Worm (Caenorhabditis elegans) whole organism, midembryonic: ENCODE results near the gene F55C12.19.
"Not testable (repeated sequence)": the region's sequence is repeated elsewhere in the genome, so short reads cannot be mapped to it uniquely, and the experiment has no call there.

Source experiments
- T22C8.4 ChIP-seq: fragments of 200-800 bp; sonication (Bioruptor generic); IDR thresholded peaks from 2 replicates; pipeline ENCODE4 v1.3.6; 2022; ENCODE audit warnings: missing genetic modification characterization, missing compliant biosample characterization
- cog-1 ChIP-seq: sonication (generic microtip); optimal IDR thresholded peaks from 2 replicates; lab custom pipeline; 2016; ENCODE audit warnings: missing genetic modification characterization, missing compliant biosample characterization
- flt-1 ChIP-seq: fragments of 200-800 bp; sonication (Bioruptor generic); IDR thresholded peaks from 2 replicates; pipeline ENCODE4 v1.3.6; 2022; ENCODE audit warnings: missing genetic modification characterization, missing compliant biosample characterization
- klf-2 ChIP-seq: fragments of 200-800 bp; sonication (Bioruptor generic); conservative IDR thresholded peaks from 2 replicates; pipeline ENCODE4 v1.3.6; 2022; ENCODE audit warnings: missing genetic modification reagents, missing genetic modification characterization, missing compliant biosample characterization
- med-1 ChIP-seq: sonication (generic microtip); optimal IDR thresholded peaks from 2 replicates; lab custom pipeline; 2017; ENCODE audit warnings: missing genetic modification characterization, mild to moderate bottlenecking, missing compliant biosample characterization, antibody characterized with exemption, missing genetic modification reagents; ENCODE audit not compliant: insufficient read depth
- ref-1 ChIP-seq: fragments of 200-800 bp; sonication (Bioruptor generic); conservative IDR thresholded peaks from 2 replicates; pipeline ENCODE4 v1.3.6; 2022; ENCODE audit warnings: missing genetic modification reagents, missing genetic modification characterization, missing compliant biosample characterization
- tab-1 ChIP-seq: fragments of 200-800 bp; sonication (Bioruptor generic); IDR thresholded peaks from 2 replicates; pipeline ENCODE4 v1.3.6; 2022; ENCODE audit warnings: missing genetic modification characterization, missing compliant biosample characterization
- ztf-23 ChIP-seq: fragments of 200-800 bp; sonication (Bioruptor generic); IDR thresholded peaks from 2 replicates; pipeline ENCODE4 v1.3.6; 2022; ENCODE audit warnings: missing genetic modification reagents, missing genetic modification characterization, missing compliant biosample characterization
- ztf-29 ChIP-seq: fragments of 200-800 bp; sonication (Bioruptor generic); IDR thresholded peaks from 2 replicates; pipeline ENCODE4 v1.3.6; 2022; ENCODE audit warnings: missing genetic modification reagents, missing genetic modification characterization, missing compliant biosample characterization

Gene F55C12.19

ce11 chrII:5874130-5874529, 8.2 kb downstream of the F55C12.19 start:
- no peak for TF ChIP-seq cog-1

ce11 chrII:5876053-5876452, 10.1 kb downstream of the F55C12.19 start, which contains the start of gene F55C12.6:
Gene F55C12.6 (minus strand): TSS chrII:5876153.
- TF ChIP-seq T22C8.4 (GFP tag; lab: Robert Waterston, UW): no peak
- no peak for TF ChIP-seq cog-1
- TF ChIP-seq ztf-29 (GFP tag; lab: Robert Waterston, UW): no peak
- no peak for TF ChIP-seq klf-2 (GFP tag; lab: Robert Waterston, UW)
- no peak for TF ChIP-seq ref-1 (GFP tag; lab: Robert Waterston, UW)
- no peak for TF ChIP-seq ztf-23 (GFP tag; lab: Robert Waterston, UW)
- TF ChIP-seq tab-1 (GFP tag; lab: Robert Waterston, UW): no peak

- TF ChIP-seq ztf-23 (GFP tag; lab: Robert Waterston, UW); cog-1; ref-1 (GFP tag; lab: Robert Waterston, UW): not testable (repeated sequence)
These were observed 10.6 kb downstream of the F55C12.19 start, which contains the start of gene F55C12.2 for ce11 chrII:5876511-5876910. Gene F55C12.2 (plus strand): TSS chrII:5876811.

ce11 chrII:5880677-5881076, 14.7 kb downstream of the F55C12.19 start:
- TF ChIP-seq med-1 (no peak), ref-1 (GFP tag; lab: Robert Waterston, UW) (no peak), tab-1 (GFP tag; lab: Robert Waterston, UW) (no peak), ztf-29 (GFP tag; lab: Robert Waterston, UW) (no peak), ztf-23 (GFP tag; lab: Robert Waterston, UW) (no peak), klf-2 (GFP tag; lab: Robert Waterston, UW) (no peak), flt-1 (GFP tag; lab: Robert Waterston, UW) (no peak), cog-1 (no peak), T22C8.4 (GFP tag; lab: Robert Waterston, UW) (no peak)

DNA sequence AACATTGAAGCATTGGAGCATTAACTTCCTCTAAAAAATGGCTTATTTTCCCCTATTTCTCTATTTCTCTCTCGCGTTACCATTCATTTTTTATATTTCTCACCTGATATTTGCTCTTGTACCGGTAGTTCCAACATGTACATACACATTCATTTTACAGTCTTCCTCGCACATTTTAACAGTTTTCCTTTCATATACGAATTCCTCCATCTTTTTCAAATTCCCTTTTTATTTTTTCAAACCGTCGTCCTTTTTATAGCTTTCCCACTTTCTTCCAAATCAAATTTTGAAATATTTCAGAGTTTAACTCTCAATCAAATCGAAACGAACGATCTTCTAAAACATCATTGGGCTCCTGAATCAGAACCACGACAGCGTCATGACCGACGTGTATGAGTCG, 18.3 kb downstream of the F55C12.19 start, which contains the start of gene rfip-1:
TSS of gene rfip-1 (plus strand) at position 301 of the 400 bp plus-strand sequence.
- TF ChIP-seq tab-1 (GFP tag; lab: Robert Waterston, UW) (no peak), ref-1 (GFP tag; lab: Robert Waterston, UW) (no peak), med-1 (no peak), flt-1 (GFP tag; lab: Robert Waterston, UW) (no peak), ztf-29 (GFP tag; lab: Robert Waterston, UW) (no peak), T22C8.4 (GFP tag; lab: Robert Waterston, UW) (no peak), klf-2 (GFP tag; lab: Robert Waterston, UW) (no peak), ztf-23 (GFP tag; lab: Robert Waterston, UW) (no peak), cog-1 (no peak)

ce11 chrII:5885966-5886621, 20.2 kb downstream of the F55C12.19 start:
- TF ChIP-seq med-1: no peak
- TF ChIP-seq flt-1 (GFP tag; lab: Robert Waterston, UW): no peak
- TF ChIP-seq ztf-29 (GFP tag; lab: Robert Waterston, UW): no peak
- no peak for TF ChIP-seq tab-1 (GFP tag; lab: Robert Waterston, UW)
- TF ChIP-seq klf-2 (GFP tag; lab: Robert Waterston, UW): no peak
- no peak for TF ChIP-seq ztf-23 (GFP tag; lab: Robert Waterston, UW)
- no peak for TF ChIP-seq T22C8.4 (GFP tag; lab: Robert Waterston, UW)
- TF ChIP-seq ref-1 (GFP tag; lab: Robert Waterston, UW): no peak
- no peak for TF ChIP-seq cog-1

DNA sequence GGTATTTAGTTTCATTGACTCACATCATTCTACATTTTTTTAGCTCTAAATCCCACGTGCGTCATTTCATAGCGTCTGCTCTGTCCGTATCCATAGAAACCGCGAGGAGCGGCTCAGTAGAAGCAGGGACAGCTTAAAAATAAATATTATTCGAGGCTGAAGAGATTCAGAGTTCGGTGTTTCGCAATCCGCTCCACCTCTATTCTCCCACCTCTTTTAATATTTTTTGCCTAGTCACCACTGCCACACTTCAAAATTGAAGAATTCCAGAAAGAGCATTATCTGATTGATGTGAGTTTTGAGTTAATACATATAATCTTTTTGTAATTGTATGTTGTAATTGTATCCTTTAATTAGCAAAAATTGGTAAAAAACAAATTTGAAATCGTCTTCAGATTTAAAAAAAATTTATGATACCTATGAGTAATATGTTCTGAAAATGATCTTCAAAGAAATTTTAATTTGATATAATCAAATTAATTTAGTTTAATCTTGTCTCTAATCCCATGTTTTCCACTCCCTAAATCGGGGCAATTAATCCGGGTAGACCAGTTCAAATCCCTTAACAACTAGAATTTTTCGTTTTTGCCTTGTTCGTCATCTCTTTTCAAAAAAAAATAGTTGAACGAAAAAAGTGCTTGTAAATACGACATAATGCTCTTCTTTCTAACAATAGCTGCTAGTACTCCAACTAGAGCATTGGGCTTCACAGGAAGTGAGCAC, 23.6 kb downstream of the F55C12.19 start:
- TF ChIP-seq flt-1 (GFP tag; lab: Robert Waterston, UW) (no peak), ref-1 (GFP tag; lab: Robert Waterston, UW) (no peak), cog-1 (no peak), ztf-29 (GFP tag; lab: Robert Waterston, UW) (no peak), klf-2 (GFP tag; lab: Robert Waterston, UW) (no peak), tab-1 (GFP tag; lab: Robert Waterston, UW) (no peak), med-1 (no peak), ztf-23 (GFP tag; lab: Robert Waterston, UW) (no peak), T22C8.4 (GFP tag; lab: Robert Waterston, UW) (no peak)

- TF ChIP-seq ztf-29 (GFP tag; lab: Robert Waterston, UW) (no peak), ztf-23 (GFP tag; lab: Robert Waterston, UW) (no peak), ref-1 (GFP tag; lab: Robert Waterston, UW) (no peak), tab-1 (GFP tag; lab: Robert Waterston, UW) (no peak), cog-1 (no peak), flt-1 (GFP tag; lab: Robert Waterston, UW) (no peak), med-1 (no peak), T22C8.4 (GFP tag; lab: Robert Waterston, UW) (no peak), klf-2 (GFP tag; lab: Robert Waterston, UW) (no peak)
These were observed 26.9 kb downstream of the F55C12.19 start for ce11 chrII:5892813-5893212.

- TF ChIP-seq tab-1 (GFP tag; lab: Robert Waterston, UW) (no peak), cog-1 (no peak), ztf-29 (GFP tag; lab: Robert Waterston, UW) (no peak), ztf-23 (GFP tag; lab: Robert Waterston, UW) (no peak), T22C8.4 (GFP tag; lab: Robert Waterston, UW) (no peak), med-1 (no peak), ref-1 (GFP tag; lab: Robert Waterston, UW) (no peak), flt-1 (GFP tag; lab: Robert Waterston, UW) (no peak), klf-2 (GFP tag; lab: Robert Waterston, UW) (no peak)
These were observed 29.9 kb downstream of the F55C12.19 start, which contains the start of gene F59G1.4 for ce11 chrII:5895870-5896269. Gene F59G1.4 (plus strand): TSS chrII:5896170.
